Worm (Caenorhabditis elegans) whole organism, mixed stage, embryonic: ENCODE results near the gene F21H7.2.

ENCODE experiments used
- M03D4.4 ChIP-seq: sonication (generic microtip); optimal IDR thresholded peaks from 2 replicates; lab custom pipeline; 2017; ENCODE audit warnings: mild to moderate bottlenecking, missing genetic modification characterization, missing compliant biosample characterization
- bed-3 ChIP-seq: fragments of 200-800 bp; sonication (Bioruptor generic); optimal IDR thresholded peaks from 3 replicates; lab custom pipeline; 2018; ENCODE audit warnings: mild to moderate bottlenecking, missing genetic modification characterization, moderate library complexity, missing compliant biosample characterization
- blmp-1 ChIP-seq: fragments of 150-350 bp; optimal IDR thresholded peaks from 2 replicates; lab custom pipeline; 2014; ENCODE audit warnings: missing biosample characterization, missing genetic modification characterization
- ceh-39 ChIP-seq: fragments of 150-350 bp; optimal IDR thresholded peaks from 2 replicates; lab custom pipeline; 2014; ENCODE audit warnings: missing biosample characterization, missing genetic modification characterization
- ceh-43 ChIP-seq: fragments of 200-800 bp; sonication (Bioruptor generic); optimal IDR thresholded peaks from 2 replicates; lab custom pipeline; 2018; ENCODE audit warnings: mild to moderate bottlenecking, missing genetic modification characterization, moderate library complexity, missing compliant biosample characterization
- ceh-83 ChIP-seq: fragments of 200-800 bp; sonication (Bioruptor generic); optimal IDR thresholded peaks from 2 replicates; lab custom pipeline; 2018; ENCODE audit warnings: mild to moderate bottlenecking, missing genetic modification characterization, missing compliant biosample characterization
- ces-1 ChIP-seq: fragments of 150-350 bp; optimal IDR thresholded peaks from 2 replicates; lab custom pipeline; 2014; ENCODE audit warnings: missing biosample characterization, missing genetic modification reagents, missing genetic modification characterization
- cnd-1 ChIP-seq: fragments of 200-800 bp; sonication (Bioruptor generic); optimal IDR thresholded peaks from 2 replicates; lab custom pipeline; 2018; ENCODE audit warnings: mild to moderate bottlenecking, missing genetic modification characterization, missing compliant biosample characterization
- drap-1 ChIP-seq: fragments of 200-800 bp; sonication (Bioruptor generic); optimal IDR thresholded peaks from 3 replicates; lab custom pipeline; 2018; ENCODE audit warnings: mild to moderate bottlenecking, missing genetic modification characterization, missing compliant biosample characterization
- elt-1 ChIP-seq: sonication (generic microtip); optimal IDR thresholded peaks from 2 replicates; lab custom pipeline; 2017; ENCODE audit warnings: missing genetic modification characterization, mild to moderate bottlenecking, missing compliant biosample characterization, antibody characterized with exemption, moderate library complexity, borderline replicate concordance; ENCODE audit not compliant: insufficient read depth
- elt-3 ChIP-seq: fragments of 150-350 bp; optimal IDR thresholded peaks from 2 replicates; lab custom pipeline; 2014; ENCODE audit warnings: missing biosample characterization, missing genetic modification characterization
- flh-1 ChIP-seq: fragments of 200-800 bp; sonication (Bioruptor generic); optimal IDR thresholded peaks from 2 replicates; lab custom pipeline; 2018; ENCODE audit warnings: mild to moderate bottlenecking, missing genetic modification characterization, moderate library complexity, missing compliant biosample characterization
- ham-2 ChIP-seq: fragments of 200-800 bp; sonication (Bioruptor generic); optimal IDR thresholded peaks from 2 replicates; lab custom pipeline; 2018; ENCODE audit warnings: mild to moderate bottlenecking, missing genetic modification characterization, missing compliant biosample characterization
- hlh-1 ChIP-seq: fragments of 150-350 bp; optimal IDR thresholded peaks from 2 replicates; lab custom pipeline; 2014; ENCODE audit warnings: missing biosample characterization, missing genetic modification reagents, missing genetic modification characterization
- lin-13 ChIP-seq: fragments of 150-350 bp; optimal IDR thresholded peaks from 2 replicates; lab custom pipeline; 2014; ENCODE audit warnings: missing biosample characterization, missing genetic modification characterization
- lin-32 ChIP-seq: fragments of 200-800 bp; sonication (Bioruptor generic); optimal IDR thresholded peaks from 2 replicates; lab custom pipeline; 2018; ENCODE audit warnings: mild to moderate bottlenecking, missing genetic modification characterization, missing compliant biosample characterization
- lsy-2 ChIP-seq: fragments of 150-350 bp; optimal IDR thresholded peaks from 2 replicates; lab custom pipeline; 2014; ENCODE audit warnings: missing biosample characterization, missing genetic modification characterization
- mab-5 ChIP-seq: fragments of 150-350 bp; optimal IDR thresholded peaks from 2 replicates; lab custom pipeline; 2014; ENCODE audit warnings: missing biosample characterization, missing genetic modification characterization
- mep-1 ChIP-seq: fragments of 150-350 bp; optimal IDR thresholded peaks from 2 replicates; lab custom pipeline; 2017; ENCODE audit warnings: missing biosample characterization, missing genetic modification reagents, missing genetic modification characterization, inconsistent platforms
- mls-2 ChIP-seq: sonication (generic microtip); optimal IDR thresholded peaks from 2 replicates; lab custom pipeline; 2016; ENCODE audit warnings: mild to moderate bottlenecking, missing genetic modification characterization, moderate library complexity, missing compliant biosample characterization
- nhr-2 ChIP-seq: fragments of 150-350 bp; optimal IDR thresholded peaks from 2 replicates; lab custom pipeline; 2014; ENCODE audit warnings: missing biosample characterization, missing genetic modification characterization
- nhr-237 ChIP-seq: fragments of 150-350 bp; optimal IDR thresholded peaks from 2 replicates; lab custom pipeline; 2014; ENCODE audit warnings: missing biosample characterization, missing genetic modification characterization
- nhr-28 ChIP-seq: fragments of 150-350 bp; optimal IDR thresholded peaks from 2 replicates; lab custom pipeline; 2014; ENCODE audit warnings: missing biosample characterization, missing genetic modification characterization
- nhr-76 ChIP-seq: sonication (generic microtip); optimal IDR thresholded peaks from 2 replicates; lab custom pipeline; 2017; ENCODE audit warnings: missing biosample characterization, missing genetic modification characterization
- pha-4 ChIP-seq: fragments of 150-350 bp; optimal IDR thresholded peaks from 2 replicates; lab custom pipeline; 2018; ENCODE audit warnings: missing biosample characterization, missing genetic modification reagents, missing genetic modification characterization
- snpc-4 ChIP-seq: fragments of 150-350 bp; optimal IDR thresholded peaks from 2 replicates; lab custom pipeline; 2014; ENCODE audit warnings: missing biosample characterization, missing genetic modification characterization
- tbx-8 ChIP-seq: fragments of 200-800 bp; sonication (Bioruptor generic); optimal IDR thresholded peaks from 2 replicates; lab custom pipeline; 2018; ENCODE audit warnings: mild to moderate bottlenecking, missing genetic modification characterization, moderate library complexity, missing compliant biosample characterization
- unc-120 ChIP-seq: sonication (generic microtip); optimal IDR thresholded peaks from 2 replicates; lab custom pipeline; 2017; ENCODE audit warnings: missing genetic modification characterization, missing compliant biosample characterization; ENCODE audit not compliant: poor library complexity, severe bottlenecking
- unc-39 ChIP-seq: fragments of 150-350 bp; optimal IDR thresholded peaks from 2 replicates; lab custom pipeline; 2014; ENCODE audit warnings: missing biosample characterization, missing genetic modification characterization
- unc-62 ChIP-seq: fragments of 150-350 bp; optimal IDR thresholded peaks from 2 replicates; lab custom pipeline; 2014; ENCODE audit warnings: missing biosample characterization, missing genetic modification reagents, missing genetic modification characterization
- zip-8 ChIP-seq: fragments of 150-350 bp; optimal IDR thresholded peaks from 2 replicates; lab custom pipeline; 2014; ENCODE audit warnings: missing biosample characterization, missing genetic modification characterization
- ztf-11 ChIP-seq: fragments of 150-350 bp; optimal IDR thresholded peaks from 2 replicates; lab custom pipeline; 2014; ENCODE audit warnings: missing biosample characterization, missing genetic modification characterization

Gene F21H7.2

ce11 chrV:16211713-16212112 lies 18.1 kb downstream of the F21H7.2 start:
- TF ChIP-seq elt-1 (tag; lab: Kevin White, UChicago) (no peak), hlh-1 (tag; lab: Kevin White, UChicago) (no peak), cnd-1 (tag; lab: Kevin White, UChicago) (no peak), mls-2 (tag; lab: Kevin White, UChicago) (no peak), lin-13 (no peak), mep-1 (tag; lab: Kevin White, UChicago) (no peak), ztf-11 (tag; lab: Kevin White, UChicago) (no peak)

ce11 chrV:16210257-16211002 lies 19.4 kb downstream of the F21H7.2 start, which contains the start of gene F11A5.16:
TSS of gene F11A5.16 (plus strand) at chrV:16210952.
- TF ChIP-seq unc-120 (tag; lab: Kevin White, UChicago) = no peak
- no peak for TF ChIP-seq cnd-1 (tag; lab: Kevin White, UChicago)

ce11 chrV:16209837-16210236 lies 20.0 kb downstream of the F21H7.2 start, which contains the start of gene oac-15:
TSS of gene oac-15 (minus strand) at chrV:16209937.
- TF ChIP-seq mab-5 (tag; lab: Kevin White, UChicago) (no peak), unc-120 (tag; lab: Kevin White, UChicago) (no peak), M03D4.4 (tag; lab: Kevin White, UChicago) (no peak), lsy-2 (tag; lab: Kevin White, UChicago) (no peak), nhr-28 (no peak), tbx-8 (GFP tag; lab: Kevin White, UChicago) (no peak), drap-1 (GFP tag; lab: Kevin White, UChicago) (no peak), unc-39 (no peak), ztf-11 (tag; lab: Kevin White, UChicago) (no peak), lin-13 (no peak), hlh-1 (tag; lab: Kevin White, UChicago) (no peak)

ce11 chrV:16204888-16205287 lies 24.9 kb downstream of the F21H7.2 start, which contains the start of gene irld-26:
TSS of gene irld-26 (plus strand) at chrV:16205188.
- TF ChIP-seq lin-32 (GFP tag; lab: Kevin White, UChicago) (no peak), hlh-1 (tag; lab: Kevin White, UChicago) (no peak), lin-13 (no peak), unc-39 (no peak), flh-1 (GFP tag; lab: Kevin White, UChicago) (no peak), unc-120 (tag; lab: Kevin White, UChicago) (no peak), ham-2 (no peak), M03D4.4 (tag; lab: Kevin White, UChicago) (no peak), snpc-4 (tag; lab: Kevin White, UChicago) (no peak), lsy-2 (tag; lab: Kevin White, UChicago) (no peak), blmp-1 (tag; lab: Kevin White, UChicago) (no peak), cnd-1 (tag; lab: Kevin White, UChicago) (no peak), ces-1 (GFP tag; lab: Kevin White, UChicago) (no peak)
- TF ChIP-seq, all 35 proteins: peak for 0

- no peak for TF ChIP-seq ceh-39
- no peak for TF ChIP-seq bed-3 (GFP tag; lab: Kevin White, UChicago)
- no peak for TF ChIP-seq unc-62 (GFP tag; lab: Kevin White, UChicago)
- TF ChIP-seq ceh-83 = no peak
- no peak for TF ChIP-seq elt-3 (tag; lab: Kevin White, UChicago)
- TF ChIP-seq snpc-4 (tag; lab: Kevin White, UChicago) = no peak
- no peak for TF ChIP-seq mls-2 (tag; lab: Kevin White, UChicago)
- no peak for TF ChIP-seq lin-13
- no peak for TF ChIP-seq ztf-11 (tag; lab: Kevin White, UChicago)
- TF ChIP-seq zip-8 (tag; lab: Kevin White, UChicago) = no peak
- no peak for TF ChIP-seq mab-5 (tag; lab: Kevin White, UChicago)
- no peak for TF ChIP-seq unc-120 (tag; lab: Kevin White, UChicago)
Measured at ce11 chrV:16202618-16203017, 27.2 kb downstream of the F21H7.2 start, which contains the start of gene F11A5.18. TSS of gene F11A5.18 (plus strand) at chrV:16202918.

- TF ChIP-seq unc-39 = no peak
- no peak for TF ChIP-seq nhr-2 (tag; lab: Kevin White, UChicago)
- no peak for TF ChIP-seq blmp-1 (tag; lab: Kevin White, UChicago)
- no peak for TF ChIP-seq hlh-1 (tag; lab: Kevin White, UChicago)
- TF ChIP-seq ceh-43 (GFP tag; lab: Kevin White, UChicago) = no peak
- TF ChIP-seq mls-2 (tag; lab: Kevin White, UChicago) = no peak
- no peak for TF ChIP-seq unc-120 (tag; lab: Kevin White, UChicago)
- no peak for TF ChIP-seq M03D4.4 (tag; lab: Kevin White, UChicago)
- no peak for TF ChIP-seq pha-4 (tag; lab: Kevin White, UChicago)
- no peak for TF ChIP-seq ham-2
- TF ChIP-seq nhr-76 = no peak
- TF ChIP-seq unc-62 (GFP tag; lab: Kevin White, UChicago) = no peak
- no peak for TF ChIP-seq nhr-237 (tag; lab: Kevin White, UChicago)
Measured at ce11 chrV:16201730-16202129, 28.1 kb downstream of the F21H7.2 start, which contains the start of gene F11A5.17. TSS of gene F11A5.17 (plus strand) at chrV:16202030.
